Fruit fly (Drosophila melanogaster) whole organism, prepupa: ENCODE results near the gene wts.

Source experiments
- CG10631 ChIP-seq: fragments of 200-800 bp; sonication (Bioruptor generic); optimal IDR thresholded peaks from 2 replicates; lab custom pipeline; 2016; ENCODE audit warnings: missing biosample characterization, missing genetic modification characterization
- CG10669 ChIP-seq: fragments of 200-800 bp; sonication (Bioruptor generic); optimal IDR thresholded peaks from 3 replicates; lab custom pipeline; 2018; ENCODE audit warnings: missing biosample characterization, mild to moderate bottlenecking, missing genetic modification characterization, moderate library complexity
- CG11294 ChIP-seq: fragments of 200-800 bp; sonication (Bioruptor generic); IDR thresholded peaks from 2 replicates; pipeline ENCODE4 v1.3.6; 2022; ENCODE audit warnings: missing biosample characterization, missing genetic modification characterization
- CG11902 ChIP-seq: fragments of 200-800 bp; sonication (Bioruptor generic); optimal IDR thresholded peaks from 3 replicates; lab custom pipeline; 2016; ENCODE audit warnings: missing biosample characterization, missing genetic modification characterization
- CG1621 ChIP-seq: fragments of 200-800 bp; sonication (Bioruptor generic); optimal IDR thresholded peaks from 3 replicates; lab custom pipeline; 2018; ENCODE audit warnings: missing biosample characterization, mild to moderate bottlenecking, missing genetic modification characterization
- CG16779 ChIP-seq: fragments of 200-800 bp; sonication (Bioruptor generic); optimal IDR thresholded peaks from 3 replicates; lab custom pipeline; 2017; ENCODE audit warnings: missing biosample characterization, mild to moderate bottlenecking, missing genetic modification characterization
- CG32006 ChIP-seq: fragments of 200-800 bp; sonication (Bioruptor generic); optimal IDR thresholded peaks from 3 replicates; lab custom pipeline; 2017; ENCODE audit warnings: missing biosample characterization, mild to moderate bottlenecking, missing genetic modification characterization
- CG34406 ChIP-seq: fragments of 200-800 bp; sonication (Bioruptor generic); optimal IDR thresholded peaks from 3 replicates; lab custom pipeline; 2016; ENCODE audit warnings: missing biosample characterization, missing genetic modification characterization
- CG4318 ChIP-seq: fragments of 200-800 bp; sonication (Bioruptor generic); optimal IDR thresholded peaks from 3 replicates; lab custom pipeline; 2017; ENCODE audit warnings: missing biosample characterization, mild to moderate bottlenecking, missing genetic modification characterization
- CG6163 ChIP-seq: fragments of 200-800 bp; sonication (Bioruptor generic); IDR thresholded peaks from 3 replicates; pipeline ENCODE4 v1.3.6; 2022; ENCODE audit warnings: missing biosample characterization, missing genetic modification characterization
- CG6276 ChIP-seq: fragments of 200-800 bp; sonication (Bioruptor generic); optimal IDR thresholded peaks from 2 replicates; lab custom pipeline; 2017; ENCODE audit warnings: missing biosample characterization, mild to moderate bottlenecking, missing genetic modification characterization
- CG6792 ChIP-seq: fragments of 200-800 bp; sonication (Bioruptor generic); optimal IDR thresholded peaks from 3 replicates; lab custom pipeline; 2016; ENCODE audit warnings: missing biosample characterization, missing genetic modification characterization
- CG6808 ChIP-seq: fragments of 200-800 bp; sonication (Bioruptor generic); optimal IDR thresholded peaks from 3 replicates; lab custom pipeline; 2017; ENCODE audit warnings: missing biosample characterization, missing genetic modification characterization, mild to moderate bottlenecking, moderate library complexity, missing genetic modification reagents
- CG6854 ChIP-seq: fragments of 200-800 bp; sonication (Bioruptor generic); optimal IDR thresholded peaks from 2 replicates; lab custom pipeline; 2017; ENCODE audit warnings: missing biosample characterization, mild to moderate bottlenecking, missing genetic modification characterization
- CG7368 ChIP-seq: fragments of 200-800 bp; sonication (Bioruptor generic); optimal IDR thresholded peaks from 3 replicates; lab custom pipeline; 2016; ENCODE audit warnings: missing biosample characterization, missing genetic modification characterization
- CG8119 ChIP-seq: fragments of 200-800 bp; sonication (Bioruptor generic); IDR thresholded peaks from 3 replicates; pipeline ENCODE4 v1.3.6; 2022; ENCODE audit warnings: missing biosample characterization, missing genetic modification characterization
- CG8319 ChIP-seq: fragments of 200-800 bp; sonication (Bioruptor generic); optimal IDR thresholded peaks from 3 replicates; lab custom pipeline; 2016; ENCODE audit warnings: missing biosample characterization, missing genetic modification characterization
- CG9139 ChIP-seq: fragments of 200-800 bp; sonication (Bioruptor generic); optimal IDR thresholded peaks from 3 replicates; lab custom pipeline; 2017; ENCODE audit warnings: missing biosample characterization, mild to moderate bottlenecking, missing genetic modification characterization
- Eip75B ChIP-seq: fragments of 200-800 bp; sonication (Bioruptor generic); optimal IDR thresholded peaks from 3 replicates; lab custom pipeline; 2016; ENCODE audit warnings: missing biosample characterization, missing genetic modification characterization
- Eip78C ChIP-seq: fragments of 200-800 bp; sonication (Bioruptor generic); peaks from one replicate; lab custom pipeline; 2016; ENCODE audit warnings: missing biosample characterization, missing genetic modification characterization
- Eip93F ChIP-seq: fragments of 200-800 bp; sonication (Bioruptor generic); optimal IDR thresholded peaks from 2 replicates; lab custom pipeline; 2016; ENCODE audit warnings: missing biosample characterization, mild to moderate bottlenecking, missing genetic modification characterization
- Ets21C ChIP-seq: fragments of 200-800 bp; sonication (Bioruptor generic); optimal IDR thresholded peaks from 3 replicates; lab custom pipeline; 2016; ENCODE audit warnings: missing biosample characterization, missing genetic modification characterization
- Ets96B ChIP-seq: fragments of 200-800 bp; optimal IDR thresholded peaks from 2 replicates; lab custom pipeline; 2019; ENCODE audit warnings: missing biosample characterization, mild to moderate bottlenecking, missing genetic modification characterization, moderate library complexity
- Gug ChIP-seq: fragments of 200-800 bp; sonication (Bioruptor generic); IDR thresholded peaks from 2 replicates; pipeline ENCODE4 v1.3.6; 2022; ENCODE audit warnings: missing biosample characterization, missing genetic modification characterization
- Hr39 ChIP-seq: fragments of 200-800 bp; sonication (Bioruptor generic); optimal IDR thresholded peaks from 2 replicates; lab custom pipeline; 2016; ENCODE audit warnings: missing biosample characterization, missing genetic modification characterization
- Hr4 ChIP-seq: fragments of 200-800 bp; sonication (Bioruptor generic); optimal IDR thresholded peaks from 3 replicates; lab custom pipeline; 2016; ENCODE audit warnings: missing biosample characterization, missing genetic modification characterization
- Lpt ChIP-seq: fragments of 200-800 bp; sonication (Bioruptor generic); optimal IDR thresholded peaks from 3 replicates; lab custom pipeline; 2016; ENCODE audit warnings: missing biosample characterization, missing genetic modification characterization
- Met ChIP-seq: fragments of 200-800 bp; sonication (Bioruptor generic); optimal IDR thresholded peaks from 3 replicates; lab custom pipeline; 2016; ENCODE audit warnings: missing biosample characterization, missing genetic modification characterization
- OdsH ChIP-seq: fragments of 200-800 bp; sonication (Bioruptor generic); optimal IDR thresholded peaks from 3 replicates; lab custom pipeline; 2016; ENCODE audit warnings: missing biosample characterization, missing genetic modification characterization
- Sox102F ChIP-seq: fragments of 200-800 bp; sonication (Bioruptor generic); optimal IDR thresholded peaks from 2 replicates; lab custom pipeline; 2016; ENCODE audit warnings: missing biosample characterization, mild to moderate bottlenecking, missing genetic modification characterization
- achi ChIP-seq: fragments of 200-800 bp; sonication (Bioruptor generic); optimal IDR thresholded peaks from 3 replicates; lab custom pipeline; 2016; ENCODE audit warnings: missing biosample characterization, missing genetic modification characterization
- acj6 ChIP-seq: fragments of 200-800 bp; sonication (Bioruptor generic); optimal IDR thresholded peaks from 3 replicates; lab custom pipeline; 2016; ENCODE audit warnings: missing biosample characterization, missing genetic modification characterization
- dac ChIP-seq: fragments of 200-800 bp; sonication (Bioruptor generic); optimal IDR thresholded peaks from 2 replicates; lab custom pipeline; 2017; ENCODE audit warnings: missing biosample characterization, mild to moderate bottlenecking, missing genetic modification characterization
- eg ChIP-seq: fragments of 200-800 bp; sonication (Bioruptor generic); IDR thresholded peaks from 3 replicates; pipeline ENCODE4 v1.3.6; 2022; ENCODE audit warnings: missing biosample characterization, missing genetic modification characterization
- fd59A ChIP-seq: fragments of 200-800 bp; sonication (Bioruptor generic); optimal IDR thresholded peaks from 2 replicates; lab custom pipeline; 2017; ENCODE audit warnings: missing biosample characterization, mild to moderate bottlenecking, missing genetic modification characterization, missing genetic modification reagents
- fd85E ChIP-seq: fragments of 200-800 bp; sonication (Bioruptor generic); optimal IDR thresholded peaks from 3 replicates; lab custom pipeline; 2016; ENCODE audit warnings: missing biosample characterization, missing genetic modification characterization
- fkh ChIP-seq: fragments of 200-800 bp; sonication (Bioruptor generic); optimal IDR thresholded peaks from 3 replicates; lab custom pipeline; 2017; ENCODE audit warnings: missing biosample characterization, mild to moderate bottlenecking, missing genetic modification characterization, moderate library complexity
- lz ChIP-seq: fragments of 200-800 bp; sonication (Bioruptor generic); optimal IDR thresholded peaks from 3 replicates; lab custom pipeline; 2016; ENCODE audit warnings: missing biosample characterization, missing genetic modification characterization
- net ChIP-seq: fragments of 200-800 bp; sonication (Bioruptor generic); optimal IDR thresholded peaks from 3 replicates; lab custom pipeline; 2016; ENCODE audit warnings: missing biosample characterization, missing genetic modification characterization
- salr ChIP-seq, 2 experiments: fragments of 200-800 bp; sonication (Bioruptor generic); optimal IDR thresholded peaks; 3 replicates each; lab custom pipeline; 2016 to 2018; ENCODE audit warnings: missing biosample characterization in 2 of 2, missing genetic modification characterization in 2 of 2, mild to moderate bottlenecking in 1 of 2
- spab ChIP-seq: fragments of 200-800 bp; sonication (Bioruptor generic); optimal IDR thresholded peaks from 2 replicates; lab custom pipeline; 2017; ENCODE audit warnings: missing biosample characterization, mild to moderate bottlenecking, missing genetic modification characterization, missing genetic modification reagents
- svp ChIP-seq: fragments of 200-800 bp; sonication (Bioruptor generic); peaks from one replicate; lab custom pipeline; 2016; ENCODE audit warnings: missing biosample characterization, missing genetic modification characterization
- topi ChIP-seq: fragments of 200-800 bp; sonication (Bioruptor generic); optimal IDR thresholded peaks from 3 replicates; lab custom pipeline; 2016; ENCODE audit warnings: missing biosample characterization, missing genetic modification characterization
- vri ChIP-seq: fragments of 200-800 bp; sonication (Bioruptor generic); optimal IDR thresholded peaks from 3 replicates; lab custom pipeline; 2016; ENCODE audit warnings: missing biosample characterization, mild to moderate bottlenecking, missing genetic modification characterization

The wts gene

DNA sequence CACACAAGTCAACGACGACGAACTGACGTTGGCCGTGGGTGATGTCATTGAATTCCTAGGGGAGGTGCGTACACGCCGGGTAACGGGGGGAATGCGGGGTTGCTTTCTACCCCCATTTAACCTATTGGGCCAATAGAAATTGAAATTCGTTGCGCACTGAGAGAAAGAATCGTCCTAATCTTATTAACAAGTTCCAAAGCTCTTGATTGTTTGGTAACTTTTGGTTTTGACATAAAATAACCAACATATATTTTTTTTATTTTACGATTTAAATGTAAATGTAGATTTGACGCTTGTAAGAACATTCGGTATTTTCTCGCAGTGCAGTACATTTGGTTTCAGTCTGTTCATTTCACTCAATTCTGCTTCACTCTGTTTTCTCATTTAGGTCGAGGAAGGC lies 10.8 kb upstream of the wts start (continued):
- no peak for TF ChIP-seq CG4318 (GFP tag; lab: Kevin White, UChicago)
- TF ChIP-seq Eip78C (GFP tag; lab: Kevin White, UChicago): peak; percentile 76
- TF ChIP-seq Ets21C (GFP tag; lab: Kevin White, UChicago): peak; percentile 12
- peak; percentile 48 for TF ChIP-seq OdsH (GFP tag; lab: Kevin White, UChicago)
- TF ChIP-seq CG8119 (GFP tag; lab: Robert Waterston, UW): 0 out of 3 replicates have a peak, but pooled peaks have one; percentile 21
- 0 out of 2 replicates have a peak, but pooled peaks have one; percentile 14 for TF ChIP-seq CG11294 (GFP tag; lab: Robert Waterston, UW)
- TF ChIP-seq Eip93F (GFP tag; lab: Kevin White, UChicago): no peak
- TF ChIP-seq Eip75B: peak; percentile 57
- peak; percentile 54 for TF ChIP-seq acj6 (GFP tag; lab: Kevin White, UChicago)
- TF ChIP-seq CG8319 (GFP tag; lab: Kevin White, UChicago): peak; percentile 13
- TF ChIP-seq fd59A (GFP tag; lab: Kevin White, UChicago): no peak
- TF ChIP-seq Hr4 (GFP tag; lab: Kevin White, UChicago): peak; percentile 51
- peak; percentile 59 for TF ChIP-seq topi (GFP tag; lab: Kevin White, UChicago)
- peak; percentile 55 for TF ChIP-seq Hr39 (GFP tag; lab: Kevin White, UChicago)
- no peak; the same call in 1 of the 2 replicates for TF ChIP-seq Gug (GFP tag; lab: Robert Waterston, UW)
- TF ChIP-seq CG6808 (GFP tag; lab: Kevin White, UChicago): no peak
- TF ChIP-seq CG6163 (GFP tag; lab: Robert Waterston, UW): peak; percentile 64
- TF ChIP-seq Sox102F (GFP tag; lab: Kevin White, UChicago): peak; percentile 43
- TF ChIP-seq CG34406 (GFP tag; lab: Kevin White, UChicago): peak; percentile 35
- no peak for TF ChIP-seq fd85E (GFP tag; lab: Kevin White, UChicago)
- peak; percentile 56 for TF ChIP-seq vri

DNA sequence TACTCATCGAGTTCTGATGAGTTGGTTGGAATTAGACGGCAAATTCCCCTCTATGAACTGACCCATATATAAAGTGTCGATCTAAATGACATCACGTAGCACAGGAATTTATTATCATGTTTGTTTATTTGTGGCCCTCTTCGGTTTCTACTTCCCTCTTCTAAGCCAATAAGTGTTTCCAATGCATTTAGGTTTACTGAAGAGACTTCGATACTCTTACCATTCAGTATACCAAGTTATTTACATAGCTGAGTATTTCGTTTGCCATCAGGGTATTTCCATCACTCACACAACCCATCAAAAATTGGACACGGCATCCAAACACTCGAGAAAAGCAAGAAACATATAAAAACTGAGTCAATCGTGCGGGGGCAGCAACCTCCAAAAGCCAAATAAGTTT lies 9.8 kb upstream of the wts start:
- TF ChIP-seq Hr39 (GFP tag; lab: Kevin White, UChicago): no peak
- peak; percentile 6 for TF ChIP-seq CG32006 (GFP tag; lab: Kevin White, UChicago)
- no peak for TF ChIP-seq Ets21C (GFP tag; lab: Kevin White, UChicago)
- no peak for TF ChIP-seq CG6792 (GFP tag; lab: Kevin White, UChicago)
- no peak for TF ChIP-seq CG8319 (GFP tag; lab: Kevin White, UChicago)
- TF ChIP-seq net: no peak
- TF ChIP-seq fkh: peak; percentile 63
- TF ChIP-seq CG10631 (GFP tag; lab: Kevin White, UChicago): no peak
- TF ChIP-seq, all 60 proteins: peak for 2

DNA sequence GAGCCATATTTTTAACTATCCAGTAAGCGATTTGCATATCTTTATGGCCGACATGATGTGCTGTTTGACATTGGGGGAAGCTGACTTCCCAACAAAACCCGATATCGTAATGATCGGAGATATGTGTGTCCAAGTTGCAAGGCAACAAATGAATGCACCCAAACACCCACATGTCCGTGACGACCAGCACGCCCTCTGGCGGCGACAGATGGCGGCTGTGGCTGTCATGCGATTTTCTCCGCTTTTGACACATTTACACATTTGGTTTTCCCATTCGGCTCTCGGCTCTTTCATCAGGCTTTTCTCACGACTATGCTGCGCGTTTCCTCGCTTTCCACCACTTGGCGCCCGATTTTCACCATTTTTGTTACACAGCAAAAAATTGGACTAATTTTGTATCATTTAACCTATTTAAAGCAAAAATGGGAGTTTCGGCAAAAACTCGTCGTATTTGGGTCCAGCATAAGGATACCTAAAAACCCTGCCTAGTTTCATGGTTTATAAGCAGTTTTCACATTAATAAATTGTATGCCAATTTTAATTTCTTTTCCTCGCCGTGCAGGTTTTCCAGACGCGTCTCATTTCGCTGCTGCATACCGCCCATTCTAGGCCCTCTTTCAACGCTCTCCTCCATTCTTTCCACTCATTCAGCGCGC lies 8.3 kb upstream of the wts start:
- no peak for TF ChIP-seq Ets21C (GFP tag; lab: Kevin White, UChicago)
- no peak for TF ChIP-seq CG11902 (GFP tag; lab: Kevin White, UChicago)
- TF ChIP-seq CG16779 (tag; lab: Kevin White, UChicago): peak; percentile 18
- no peak for TF ChIP-seq Eip93F (GFP tag; lab: Kevin White, UChicago)
- peak; percentile 94 for TF ChIP-seq Eip78C (GFP tag; lab: Kevin White, UChicago)
- peak; percentile 88 for TF ChIP-seq Hr4 (GFP tag; lab: Kevin White, UChicago)
- peak; percentile 75 for TF ChIP-seq dac (GFP tag; lab: Kevin White, UChicago)
- no peak for TF ChIP-seq fd85E (GFP tag; lab: Kevin White, UChicago)
- peak; percentile 33 for TF ChIP-seq Met
- peak; percentile 37 for TF ChIP-seq spab (GFP tag; lab: Kevin White, UChicago)
- peak; percentile 92 for TF ChIP-seq CG32006 (GFP tag; lab: Kevin White, UChicago)
- no peak for TF ChIP-seq fkh
- TF ChIP-seq CG6808 (GFP tag; lab: Kevin White, UChicago): no peak
- peak; percentile 81 for TF ChIP-seq CG4318 (GFP tag; lab: Kevin White, UChicago)
- peak; percentile 48 for TF ChIP-seq CG7368
- no peak for TF ChIP-seq CG6854 (GFP tag; lab: Kevin White, UChicago)
- TF ChIP-seq Lpt (GFP tag; lab: Kevin White, UChicago): peak; percentile 72
- TF ChIP-seq topi (GFP tag; lab: Kevin White, UChicago): peak; percentile 23
- peak in 1 of 2 experiments; percentile 78 for TF ChIP-seq salr (GFP tag; optimal IDR thresholded peaks at IDR 0.05; lab: Kevin White, UChicago)
- TF ChIP-seq CG10669: peak; percentile 12
- TF ChIP-seq achi: peak; percentile 49
- peak; percentile 35 for TF ChIP-seq lz (GFP tag; lab: Kevin White, UChicago)
- peak; percentile 64 for TF ChIP-seq acj6 (GFP tag; lab: Kevin White, UChicago)
- TF ChIP-seq CG11294 (GFP tag; lab: Robert Waterston, UW): peak; percentile 65
- TF ChIP-seq svp (GFP tag; lab: Kevin White, UChicago): peak; percentile 59
- TF ChIP-seq CG9139: no peak
- TF ChIP-seq Ets96B (tag; lab: Kevin White, UChicago): peak; percentile 57
- peak; percentile 79 for TF ChIP-seq CG6276 (GFP tag; lab: Kevin White, UChicago)
- no peak for TF ChIP-seq vri
- TF ChIP-seq CG1621 (tag; lab: Kevin White, UChicago): no peak
- peak; percentile 83 for TF ChIP-seq eg (GFP tag; lab: Robert Waterston, UW)
- TF ChIP-seq fd59A (GFP tag; lab: Kevin White, UChicago): peak; percentile 28
